Worm (Caenorhabditis elegans): Measurements from ENCODE around the gene best-13.

Gene best-13

ce11 chrIV:9857952-9858488 lies 45.7 kb upstream of the best-13 start, which contains the start of gene npp-1 (continued):
- no peak for TF ChIP-seq F49E8.2 (tag; optimal IDR thresholded peaks at IDR 0.05; ENCODE audit: borderline replicate concordance)
- 0 out of 2 replicates have a peak, but pooled peaks have one; percentile 5 for TF ChIP-seq vab-7 (GFP tag; IDR thresholded peaks at IDR 0.05)
- TF ChIP-seq pqm-1 (tag; optimal IDR thresholded peaks at IDR 0.05): no peak
- TF ChIP-seq lin-15B (tag; optimal IDR thresholded peaks at IDR 0.05): no peak
- TF ChIP-seq nhr-42 (GFP tag; IDR thresholded peaks at IDR 0.05): no peak
- TF ChIP-seq php-3 (GFP tag; IDR thresholded peaks at IDR 0.05): no peak
- no peak for TF ChIP-seq ZK337.2 (GFP tag; IDR thresholded peaks at IDR 0.05)
- TF ChIP-seq daf-16 (GFP tag; optimal IDR thresholded peaks at IDR 0.05): no peak
- TF ChIP-seq daf-16 (tag; optimal IDR thresholded peaks at IDR 0.05): peak; percentile 12
- TF ChIP-seq jun-1 (tag; optimal IDR thresholded peaks at IDR 0.05): no peak
- TF ChIP-seq nhr-11 (tag; optimal IDR thresholded peaks at IDR 0.05): no peak
- no peak for TF ChIP-seq mxl-2 (GFP tag; conservative IDR thresholded peaks at IDR 0.05)
- TF ChIP-seq zip-11 (GFP tag; IDR thresholded peaks at IDR 0.05): no peak
- no peak for TF ChIP-seq pha-4 (GFP tag; IDR thresholded peaks at IDR 0.05)
- TF ChIP-seq pha-4 (tag; optimal IDR thresholded peaks at IDR 0.05): no peak
- TF ChIP-seq unc-62 (GFP tag; optimal IDR thresholded peaks at IDR 0.05 in 1 of 2): peak in 1 of 2 experiments; percentile 92
- no peak for TF ChIP-seq unc-62 (tag; optimal IDR thresholded peaks at IDR 0.05)
- no peak for TF ChIP-seq spr-3 (GFP tag; optimal IDR thresholded peaks at IDR 0.05)
- no peak for TF ChIP-seq ZK546.5 (tag; optimal IDR thresholded peaks at IDR 0.05)
- no peak for TF ChIP-seq mxl-3 (GFP tag; optimal IDR thresholded peaks at IDR 0.05)
- TF ChIP-seq hmg-1.1 (GFP tag; IDR thresholded peaks at IDR 0.05): no peak
- no peak for TF ChIP-seq spr-1 (tag; optimal IDR thresholded peaks at IDR 0.05)
- no peak for TF ChIP-seq lsy-2 (tag; optimal IDR thresholded peaks at IDR 0.05)
- peak; percentile 17 for TF ChIP-seq nhr-28 (tag; optimal IDR thresholded peaks at IDR 0.05)
- TF ChIP-seq madf-5 (GFP tag; IDR thresholded peaks at IDR 0.05): no peak
- TF ChIP-seq tag-97 (GFP tag; IDR thresholded peaks at IDR 0.05): no peak
- TF ChIP-seq nhr-77 (tag; optimal IDR thresholded peaks at IDR 0.05): peak; percentile 28
- TF ChIP-seq dve-1 (tag; optimal IDR thresholded peaks at IDR 0.05; ENCODE audit: insufficient read depth): peak; percentile 20
- TF ChIP-seq lir-3 (tag; optimal IDR thresholded peaks at IDR 0.05): no peak
- TF ChIP-seq lin-39 (tag; optimal IDR thresholded peaks at IDR 0.05): no peak

- TF ChIP-seq daf-16 (GFP tag; optimal IDR thresholded peaks at IDR 0.05) (no peak), daf-16 (tag; optimal IDR thresholded peaks at IDR 0.05) (no peak), mes-2 (tag; optimal IDR thresholded peaks at IDR 0.05; ENCODE audit: poor library complexity, severe bottlenecking) (no peak), unc-130 (GFP tag; optimal IDR thresholded peaks at IDR 0.05) (no peak), T20F7.1 (GFP tag; optimal IDR thresholded peaks at IDR 0.05) (no peak), ceh-28 (tag; optimal IDR thresholded peaks at IDR 0.05) (no peak), tra-1 (GFP tag; IDR thresholded peaks at IDR 0.05) (no peak), nhr-102 (tag; optimal IDR thresholded peaks at IDR 0.05) (no peak), duxl-1 (tag; optimal IDR thresholded peaks at IDR 0.05; ENCODE audit: poor library complexity) (no peak), dmd-9 (GFP tag; IDR thresholded peaks at IDR 0.05) (no peak), lin-38 (GFP tag; IDR thresholded peaks at IDR 0.05) (no peak), ceh-20 (GFP tag; IDR thresholded peaks at IDR 0.05) (no peak), hlh-30 (tag; optimal IDR thresholded peaks at IDR 0.05; ENCODE audit: insufficient read depth) (no peak), attf-4 (tag; optimal IDR thresholded peaks at IDR 0.05) (no peak), zag-1 (tag; optimal IDR thresholded peaks at IDR 0.05) (no peak), snpc-1.2 (GFP tag; IDR thresholded peaks at IDR 0.05) (no peak)
These were observed 44.7 kb upstream of the best-13 start for ce11 chrIV:9858970-9859369.

Data from whole organism, L4 larva.